Fruit fly (Drosophila melanogaster) whole organism, embryonic: ENCODE results near the gene CG32639.

Source experiments
- Awh ChIP-seq: fragments of 200-800 bp; sonication (Bioruptor generic); IDR thresholded peaks from 2 replicates; pipeline ENCODE4, ENCODE4 v1.3.6; 2022; ENCODE audit warnings: missing biosample characterization, missing genetic modification characterization
- BEAF-32 ChIP-seq: fragments of 200-800 bp; sonication (Bioruptor generic); optimal IDR thresholded peaks from 3 replicates; lab custom pipeline; 2017; ENCODE audit warnings: missing biosample characterization, missing genetic modification characterization, mild to moderate bottlenecking, moderate library complexity, missing genetic modification reagents
- Bgb ChIP-seq: fragments of 200-800 bp; sonication (Bioruptor generic); IDR thresholded peaks from 2 replicates; pipeline ENCODE4 v1.3.6; 2022; ENCODE audit warnings: missing biosample characterization, missing genetic modification characterization; ENCODE audit not compliant: partially characterized antibody
- CG10565 ChIP-seq: fragments of 200-800 bp; sonication (Bioruptor generic); optimal IDR thresholded peaks from 3 replicates; lab custom pipeline; 2016; ENCODE audit warnings: missing biosample characterization, mild to moderate bottlenecking, missing genetic modification characterization
- CG11695 ChIP-seq: fragments of 200-800 bp; sonication (Bioruptor generic); IDR thresholded peaks from 3 replicates; pipeline ENCODE4 v1.3.6; 2022; ENCODE audit warnings: missing biosample characterization, missing genetic modification characterization
- CG12071 ChIP-seq: fragments of 200-800 bp; sonication (Bioruptor generic); optimal IDR thresholded peaks from 3 replicates; lab custom pipeline; 2018; ENCODE audit warnings: missing biosample characterization, mild to moderate bottlenecking, missing genetic modification characterization
- CG12219 ChIP-seq: fragments of 200-800 bp; sonication (Bioruptor generic); optimal IDR thresholded peaks from 3 replicates; lab custom pipeline; 2018; ENCODE audit warnings: missing biosample characterization, mild to moderate bottlenecking, missing genetic modification characterization
- CG1529 ChIP-seq: fragments of 200-800 bp; sonication (Bioruptor generic); optimal IDR thresholded peaks from 3 replicates; lab custom pipeline; 2018; ENCODE audit warnings: missing biosample characterization, missing genetic modification characterization
- CG17385 ChIP-seq: fragments of 200-800 bp; sonication (Bioruptor generic); optimal IDR thresholded peaks from 3 replicates; lab custom pipeline; 2018; ENCODE audit warnings: missing biosample characterization, mild to moderate bottlenecking, missing genetic modification characterization
- CG1792 ChIP-seq: fragments of 200-800 bp; sonication (Bioruptor generic); optimal IDR thresholded peaks from 2 replicates; lab custom pipeline; 2016; ENCODE audit warnings: missing biosample characterization, missing genetic modification characterization
- CG32532 ChIP-seq: fragments of 200-800 bp; sonication (Bioruptor generic); IDR thresholded peaks from 2 replicates; pipeline ENCODE4 v1.3.6; 2022; ENCODE audit warnings: missing biosample characterization, missing genetic modification characterization
- CG34376 ChIP-seq: fragments of 200-800 bp; sonication (Bioruptor generic); optimal IDR thresholded peaks from 2 replicates; lab custom pipeline; 2018; ENCODE audit warnings: missing biosample characterization, mild to moderate bottlenecking, missing genetic modification characterization
- CG4820 ChIP-seq: fragments of 200-800 bp; sonication (Bioruptor generic); optimal IDR thresholded peaks from 3 replicates; lab custom pipeline; 2016; ENCODE audit warnings: missing biosample characterization, missing genetic modification characterization
- CG6791 ChIP-seq: fragments of 200-800 bp; sonication (Bioruptor generic); IDR thresholded peaks from 3 replicates; pipeline ENCODE4 v1.3.6; 2022; ENCODE audit warnings: missing biosample characterization, missing genetic modification characterization; ENCODE audit not compliant: partially characterized antibody
- CG9817 ChIP-seq: fragments of 200-800 bp; sonication (Bioruptor generic); optimal IDR thresholded peaks from 2 replicates; lab custom pipeline; 2018; ENCODE audit warnings: missing biosample characterization, mild to moderate bottlenecking, missing genetic modification characterization, moderate library complexity
- Camta ChIP-seq: fragments of 200-800 bp; sonication (Bioruptor generic); optimal IDR thresholded peaks from 2 replicates; lab custom pipeline; 2016; ENCODE audit warnings: missing biosample characterization, missing genetic modification characterization
- Dp ChIP-seq: fragments of 200-800 bp; sonication (Bioruptor generic); optimal IDR thresholded peaks from 2 replicates; lab custom pipeline; 2018; ENCODE audit warnings: missing biosample characterization, mild to moderate bottlenecking, missing genetic modification characterization, moderate library complexity
- Dref ChIP-seq: fragments of 200-800 bp; sonication (Bioruptor generic); IDR thresholded peaks from 2 replicates; pipeline ENCODE4 v1.3.6; 2022; ENCODE audit warnings: missing biosample characterization, missing genetic modification characterization
- Gsc ChIP-seq: fragments of 200-800 bp; sonication (Bioruptor generic); IDR thresholded peaks from 2 replicates; pipeline ENCODE4 v1.3.6; 2022; ENCODE audit warnings: missing biosample characterization, missing genetic modification characterization
- MESR4 ChIP-seq: fragments of 200-800 bp; sonication (Bioruptor generic); optimal IDR thresholded peaks from 2 replicates; lab custom pipeline; 2018; ENCODE audit warnings: missing biosample characterization, mild to moderate bottlenecking, missing genetic modification characterization, moderate library complexity
- Max ChIP-seq: fragments of 200-800 bp; sonication (Bioruptor generic); optimal IDR thresholded peaks from 2 replicates; lab custom pipeline; 2016; ENCODE audit warnings: missing biosample characterization, mild to moderate bottlenecking, missing genetic modification characterization
- Opbp ChIP-seq: fragments of 200-800 bp; sonication (Bioruptor generic); IDR thresholded peaks from 3 replicates; pipeline ENCODE4 v1.3.6; 2022; ENCODE audit warnings: missing biosample characterization, missing genetic modification characterization; ENCODE audit not compliant: partially characterized antibody
- PHDP ChIP-seq: fragments of 200-800 bp; sonication (Bioruptor generic); optimal IDR thresholded peaks from 3 replicates; lab custom pipeline; 2018; ENCODE audit warnings: missing biosample characterization, mild to moderate bottlenecking, missing genetic modification characterization, moderate library complexity
- Scr ChIP-seq: fragments of 200-800 bp; sonication (Bioruptor generic); IDR thresholded peaks from 2 replicates; pipeline ENCODE4 v1.3.6; 2022; ENCODE audit warnings: missing biosample characterization, missing genetic modification characterization; ENCODE audit not compliant: partially characterized antibody
- Sox102F ChIP-seq: fragments of 200-800 bp; sonication (Bioruptor generic); optimal IDR thresholded peaks from 2 replicates; lab custom pipeline; 2018; ENCODE audit warnings: missing biosample characterization, mild to moderate bottlenecking, missing genetic modification characterization, moderate library complexity
- Sry-δ ChIP-seq: fragments of 200-800 bp; sonication (Bioruptor generic); optimal IDR thresholded peaks from 2 replicates; lab custom pipeline; 2016; ENCODE audit warnings: missing biosample characterization, missing genetic modification characterization
- Stat92E ChIP-seq, 3 experiments: fragments of >200 bp in 2 of 3; fragments of 200-800 bp in 1 of 3; sonication (Bioruptor generic) in 1 of 3; optimal IDR thresholded peaks; 2 replicates each; lab custom pipeline; 2017 to 2019; ENCODE audit warnings: missing biosample characterization in 3 of 3, missing genetic modification characterization in 3 of 3, mild to moderate bottlenecking in 1 of 3, moderate library complexity in 1 of 3
- TFAM ChIP-seq: fragments of 200-800 bp; sonication (Bioruptor generic); optimal IDR thresholded peaks from 2 replicates; lab custom pipeline; 2017; ENCODE audit warnings: missing biosample characterization, missing genetic modification characterization, inconsistent platforms
- Xrp1 ChIP-seq: fragments of 200-800 bp; sonication (Bioruptor generic); IDR thresholded peaks from 2 replicates; pipeline ENCODE4 v1.3.6; 2022; ENCODE audit warnings: missing biosample characterization, missing genetic modification characterization
- amos ChIP-seq: fragments of 200-800 bp; sonication (Bioruptor generic); IDR thresholded peaks from 2 replicates; pipeline ENCODE4 v1.3.6; 2022; ENCODE audit warnings: missing biosample characterization, missing genetic modification characterization; ENCODE audit not compliant: partially characterized antibody
- ara ChIP-seq: fragments of 200-800 bp; sonication (Bioruptor generic); IDR thresholded peaks from 2 replicates; pipeline ENCODE4 v1.3.6; 2022; ENCODE audit warnings: missing biosample characterization, missing genetic modification characterization
- bbx ChIP-seq: fragments of 200-800 bp; sonication (Bioruptor generic); IDR thresholded peaks from 2 replicates; pipeline ENCODE4 v1.3.6; 2022; ENCODE audit warnings: missing biosample characterization, missing genetic modification characterization; ENCODE audit not compliant: partially characterized antibody
- bcd ChIP-seq: fragments of 200-800 bp; sonication (Bioruptor generic); optimal IDR thresholded peaks from 2 replicates; lab custom pipeline; 2017; ENCODE audit warnings: missing biosample characterization, mild to moderate bottlenecking, missing genetic modification characterization
- chif ChIP-seq, 2 experiments: fragments of 200-800 bp; sonication (Bioruptor generic); optimal IDR thresholded peaks; 3 replicates each; lab custom pipeline; 2016; ENCODE audit warnings: missing biosample characterization in 2 of 2, missing genetic modification characterization in 2 of 2
- chinmo ChIP-seq: fragments of 200-800 bp; sonication (Bioruptor generic); IDR thresholded peaks from 4 replicates; pipeline ENCODE4 v1.3.6; 2022; ENCODE audit warnings: missing biosample characterization, missing genetic modification characterization; ENCODE audit not compliant: partially characterized antibody
- dati ChIP-seq: fragments of 200-800 bp; sonication (Bioruptor generic); IDR thresholded peaks from 2 replicates; pipeline ENCODE4 v1.3.6; 2022; ENCODE audit warnings: missing biosample characterization, missing genetic modification characterization
- dimm ChIP-seq: fragments of 200-800 bp; sonication (Bioruptor generic); IDR thresholded peaks from 2 replicates; pipeline ENCODE4 v1.3.6; 2022; ENCODE audit warnings: missing biosample characterization, missing genetic modification characterization
- emc ChIP-seq: fragments of 200-800 bp; sonication (Bioruptor generic); optimal IDR thresholded peaks from 2 replicates; lab custom pipeline; 2016; ENCODE audit warnings: missing biosample characterization, missing genetic modification characterization
- exex ChIP-seq: fragments of 200-800 bp; sonication (Bioruptor generic); optimal IDR thresholded peaks from 4 replicates; lab custom pipeline; 2018; ENCODE audit warnings: missing biosample characterization, mild to moderate bottlenecking, missing genetic modification characterization, moderate library complexity
- fu2 ChIP-seq: fragments of 200-800 bp; sonication (Bioruptor generic); optimal IDR thresholded peaks from 2 replicates; lab custom pipeline; 2016; ENCODE audit warnings: missing biosample characterization, missing genetic modification characterization
- gt ChIP-seq: fragments of 200-800 bp; sonication (Bioruptor generic); IDR thresholded peaks from 2 replicates; pipeline ENCODE4 v1.3.6; 2022; ENCODE audit warnings: missing biosample characterization, missing genetic modification characterization
- hbn ChIP-seq: fragments of 200-800 bp; sonication (Bioruptor generic); IDR thresholded peaks from 2 replicates; pipeline ENCODE4 v1.3.6; 2022; ENCODE audit warnings: missing biosample characterization, missing genetic modification characterization; ENCODE audit not compliant: partially characterized antibody
- lola ChIP-seq, 3 experiments: fragments of >200 bp in 2 of 3; fragments of 200-800 bp in 1 of 3; sonication (Bioruptor generic) in 1 of 3; optimal IDR thresholded peaks; 2 replicates each; lab custom pipeline; 2017 to 2019; ENCODE audit warnings: missing biosample characterization in 3 of 3, missing genetic modification characterization in 3 of 3, mild to moderate bottlenecking in 1 of 3, moderate library complexity in 1 of 3
- mld ChIP-seq: fragments of 200-800 bp; sonication (Bioruptor generic); IDR thresholded peaks from 3 replicates; pipeline ENCODE4 v1.3.6; 2022; ENCODE audit warnings: missing biosample characterization, missing genetic modification characterization; ENCODE audit not compliant: partially characterized antibody
- nerfin-2 ChIP-seq: fragments of 200-800 bp; sonication (Bioruptor generic); IDR thresholded peaks from 2 replicates; pipeline ENCODE4 v1.3.6; 2022; ENCODE audit warnings: missing biosample characterization, missing genetic modification characterization; ENCODE audit not compliant: partially characterized antibody
- oc ChIP-seq: fragments of 200-800 bp; sonication (Bioruptor generic); optimal IDR thresholded peaks from 2 replicates; lab custom pipeline; 2018; ENCODE audit warnings: missing biosample characterization, mild to moderate bottlenecking, missing genetic modification characterization, moderate library complexity
- pros ChIP-seq: fragments of 200-800 bp; sonication (Bioruptor generic); optimal IDR thresholded peaks from 3 replicates; lab custom pipeline; 2019; ENCODE audit warnings: missing biosample characterization, mild to moderate bottlenecking, missing genetic modification characterization, moderate library complexity
- pzg ChIP-seq: fragments of 200-800 bp; sonication (Bioruptor generic); optimal IDR thresholded peaks from 3 replicates; lab custom pipeline; 2018; ENCODE audit warnings: missing biosample characterization, mild to moderate bottlenecking, missing genetic modification characterization, moderate library complexity
- wor ChIP-seq: fragments of 200-800 bp; sonication (Bioruptor generic); IDR thresholded peaks from 2 replicates; pipeline ENCODE4 v1.3.6; 2022; ENCODE audit warnings: missing biosample characterization, missing genetic modification characterization

Gene CG32639

dm6 chrX:13212138-13212481, 24.3 kb downstream of the CG32639 start, which contains the start of gene REG:
REG (plus strand) TSS chrX:13212325.
- TF ChIP-seq CG4820: no peak
- TF ChIP-seq bbx (GFP tag; lab: Robert Waterston, UW): peak; percentile 14; the same call in 1 of the 2 replicates
- TF ChIP-seq amos (GFP tag; lab: Robert Waterston, UW): peak; percentile 53; the same call in 1 of the 2 replicates
- no peak for TF ChIP-seq Gsc (GFP tag; lab: Robert Waterston, UW)
- TF ChIP-seq CG11695 (GFP tag; lab: Robert Waterston, UW): no peak
- no peak for TF ChIP-seq emc (GFP tag; lab: Kevin White, UChicago)
- no peak for TF ChIP-seq TFAM (GFP tag; lab: Kevin White, UChicago)
- TF ChIP-seq CG10565: no peak
- TF ChIP-seq CG12071 (GFP tag; lab: Kevin White, UChicago): no peak
- TF ChIP-seq nerfin-2 (GFP tag; lab: Robert Waterston, UW): 0 out of 2 replicates have a peak, but pooled peaks have one; percentile 29
- TF ChIP-seq lola (GFP tag; optimal IDR thresholded peaks at IDR 0.05; lab: Kevin White, UChicago): no peak
- TF ChIP-seq Opbp (GFP tag; lab: Robert Waterston, UW): peak; percentile 39; the same call in 1 of the 3 replicates
- TF ChIP-seq wor (GFP tag; lab: Robert Waterston, UW): no peak
- TF ChIP-seq dati (GFP tag; lab: Robert Waterston, UW): no peak
- TF ChIP-seq fu2 (GFP tag; lab: Kevin White, UChicago): no peak
- TF ChIP-seq pros (GFP tag; lab: Kevin White, UChicago): no peak
- TF ChIP-seq Bgb (GFP tag; lab: Robert Waterston, UW): peak; percentile 39
- TF ChIP-seq Dref (GFP tag; lab: Robert Waterston, UW): peak; percentile 62
- TF ChIP-seq chif (GFP tag; optimal IDR thresholded peaks at IDR 0.05; lab: Kevin White, UChicago): no peak
- TF ChIP-seq mld: 0 out of 3 replicates have a peak, but pooled peaks have one; percentile 46
- no peak for TF ChIP-seq CG1529
- TF ChIP-seq CG1792 (GFP tag; lab: Kevin White, UChicago): no peak
- TF ChIP-seq Dp: peak; percentile 34
- TF ChIP-seq oc (tag; lab: Kevin White, UChicago): no peak
- no peak for TF ChIP-seq chinmo
- TF ChIP-seq CG32532 (GFP tag; lab: Robert Waterston, UW): no peak
- TF ChIP-seq MESR4: peak; percentile 69
- TF ChIP-seq PHDP: no peak
- no peak for TF ChIP-seq CG34376 (GFP tag; lab: Kevin White, UChicago)
- TF ChIP-seq Stat92E (GFP tag; optimal IDR thresholded peaks at IDR 0.05; lab: Kevin White, UChicago): no peak
- TF ChIP-seq gt (GFP tag; lab: Robert Waterston, UW): no peak
- no peak for TF ChIP-seq Scr (GFP tag; lab: Robert Waterston, UW)
- no peak for TF ChIP-seq CG12219 (GFP tag; lab: Kevin White, UChicago)
- no peak for TF ChIP-seq dimm (GFP tag; lab: Robert Waterston, UW)
- TF ChIP-seq pzg (GFP tag; lab: Kevin White, UChicago): peak; percentile 2
- TF ChIP-seq exex (tag; lab: Kevin White, UChicago): no peak
- peak; percentile 48; the same call in 1 of the 2 replicates for TF ChIP-seq hbn (GFP tag; lab: Robert Waterston, UW)
- peak; percentile 23 for TF ChIP-seq BEAF-32 (GFP tag; lab: Kevin White, UChicago)
- TF ChIP-seq Xrp1 (GFP tag; lab: Robert Waterston, UW): no peak
- TF ChIP-seq bcd (GFP tag; lab: Kevin White, UChicago): no peak
- peak; percentile 58 for TF ChIP-seq Sry-δ (GFP tag; lab: Kevin White, UChicago)
- TF ChIP-seq ara: no peak
- peak; percentile 44; the same call in 1 of the 3 replicates for TF ChIP-seq CG6791 (GFP tag; lab: Robert Waterston, UW)
- no peak for TF ChIP-seq Awh (GFP tag; lab: Robert Waterston, UW)
- no peak for TF ChIP-seq Sox102F (GFP tag; lab: Kevin White, UChicago)
- no peak for TF ChIP-seq Camta (GFP tag; lab: Kevin White, UChicago)
- TF ChIP-seq Max (GFP tag; lab: Kevin White, UChicago): no peak
- no peak for TF ChIP-seq CG17385
- no peak for TF ChIP-seq CG9817 (tag; lab: Kevin White, UChicago)
